Worm (Caenorhabditis elegans): Measurements from ENCODE around the gene F54B11.7.
A peak's percentile ranks its signal among the peaks of the same experiment; 100 is the strongest.

F54B11.7 gene

ce11 chrX:13618574-13618973 lies 18.3 kb downstream of the F54B11.7 start, which contains the start of gene nlp-53:
Gene nlp-53, plus strand, starts transcription at chrX:13618874.
- peak; percentile 36 for TF ChIP-seq nhr-85 (tag)
- no peak for TF ChIP-seq snu-23 (GFP tag; optimal IDR thresholded peaks at IDR 0.05)
- TF ChIP-seq efl-3 (GFP tag; optimal IDR thresholded peaks at IDR 0.05) = no peak

DNA sequence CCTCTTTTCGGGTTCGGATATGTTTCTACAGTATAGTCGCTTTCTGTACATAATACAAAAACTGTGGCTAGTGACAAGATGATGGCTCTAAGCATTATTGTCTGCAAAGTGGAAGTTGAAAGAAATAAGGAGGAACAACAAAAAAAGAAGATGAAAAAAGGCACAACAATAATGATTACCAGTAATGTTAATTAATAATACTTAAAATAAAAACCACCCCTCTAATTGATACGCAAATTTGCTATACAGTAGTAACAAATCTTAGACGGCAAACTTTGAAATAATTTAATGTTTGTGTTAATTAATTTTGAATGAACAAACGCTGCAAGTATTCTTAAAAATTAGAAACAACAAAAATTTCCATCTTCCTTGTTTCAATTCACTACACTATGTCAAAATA lies 21.4 kb downstream of the F54B11.7 start, which contains the start of gene Y12A6A.1:
TSS of gene Y12A6A.1 (minus strand) at position 101 of the 400 bp plus-strand sequence.
- TF ChIP-seq rnt-1 (tag; optimal IDR thresholded peaks at IDR 0.05) (no peak), efl-1 (optimal IDR thresholded peaks at IDR 0.05) (no peak), efl-1 (GFP tag; optimal IDR thresholded peaks at IDR 0.05 in 1 of 2) (peak in 1 of 2 experiments; percentile 19)

DNA sequence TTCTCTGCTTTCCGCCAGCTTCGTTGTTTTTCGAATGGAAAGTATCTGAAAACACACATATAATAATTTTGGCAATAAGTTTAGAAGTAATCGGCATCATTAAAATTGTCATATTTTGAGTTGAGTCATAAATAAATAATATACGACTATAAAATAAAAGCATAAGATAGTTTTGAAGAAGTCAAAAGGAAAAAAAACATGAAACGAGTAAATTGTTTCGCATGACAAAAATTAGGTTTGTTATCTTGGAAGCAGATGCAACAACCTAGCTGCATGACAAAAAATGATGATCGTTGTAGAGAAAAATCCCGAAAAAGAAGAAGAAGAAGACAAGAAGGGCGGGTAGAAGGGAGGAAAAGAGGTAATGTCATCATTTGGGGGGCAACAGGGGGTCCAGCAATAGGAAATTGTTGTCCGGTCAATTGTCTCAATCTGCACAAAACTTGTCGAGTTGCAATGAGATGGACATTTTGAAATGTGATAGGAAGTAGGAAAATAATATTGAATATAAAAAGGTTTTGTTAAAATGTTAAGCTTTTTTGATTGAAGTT lies 31.0 kb downstream of the F54B11.7 start, which contains the start of gene nlg-1:
TSS of gene nlg-1 (minus strand) at position 51 of the 551 bp plus-strand sequence.
- TF ChIP-seq grh-1 (GFP tag; IDR thresholded peaks at IDR 0.05) (no peak), nhr-19 (GFP tag; conservative IDR thresholded peaks at IDR 0.05) (no peak), nhr-237 (tag; optimal IDR thresholded peaks at IDR 0.05) (no peak), fkh-10 (GFP tag; optimal IDR thresholded peaks at IDR 0.05) (peak; percentile 78), fkh-4 (tag; optimal IDR thresholded peaks at IDR 0.05; ENCODE audit: borderline replicate concordance) (no peak), rnt-1 (tag; optimal IDR thresholded peaks at IDR 0.05) (no peak), aly-2 (tag; optimal IDR thresholded peaks at IDR 0.05) (no peak), pqm-1 (tag; optimal IDR thresholded peaks at IDR 0.05) (no peak), nhr-28 (tag; optimal IDR thresholded peaks at IDR 0.05) (no peak), lin-14 (GFP tag; optimal IDR thresholded peaks at IDR 0.05) (peak; percentile 74), nhr-47 (tag; optimal IDR thresholded peaks at IDR 0.05) (no peak)

- TF ChIP-seq nhr-71 (tag; optimal IDR thresholded peaks at IDR 0.05) (peak; percentile 17), aly-2 (tag; optimal IDR thresholded peaks at IDR 0.05) (no peak), ceh-8 (GFP tag; optimal IDR thresholded peaks at IDR 0.05) (peak; percentile 20), sox-4 (tag; optimal IDR thresholded peaks at IDR 0.05) (no peak), mep-1 (tag; optimal IDR thresholded peaks at IDR 0.05) (no peak), nhr-76 (tag; optimal IDR thresholded peaks at IDR 0.05) (no peak), lin-14 (GFP tag; optimal IDR thresholded peaks at IDR 0.05) (peak; percentile 59), snpc-4 (tag; optimal IDR thresholded peaks at IDR 0.05) (no peak)
Measured at ce11 chrX:13632245-13632644, 32.0 kb downstream of the F54B11.7 start.

ce11 chrX:13633032-13633431 lies 32.8 kb downstream of the F54B11.7 start:
- peak; percentile 82 for TF ChIP-seq snpc-4 (tag; optimal IDR thresholded peaks at IDR 0.05)
- no peak for TF ChIP-seq pag-3 (tag; optimal IDR thresholded peaks at IDR 0.05; ENCODE audit: borderline replicate concordance, insufficient read depth)

DNA sequence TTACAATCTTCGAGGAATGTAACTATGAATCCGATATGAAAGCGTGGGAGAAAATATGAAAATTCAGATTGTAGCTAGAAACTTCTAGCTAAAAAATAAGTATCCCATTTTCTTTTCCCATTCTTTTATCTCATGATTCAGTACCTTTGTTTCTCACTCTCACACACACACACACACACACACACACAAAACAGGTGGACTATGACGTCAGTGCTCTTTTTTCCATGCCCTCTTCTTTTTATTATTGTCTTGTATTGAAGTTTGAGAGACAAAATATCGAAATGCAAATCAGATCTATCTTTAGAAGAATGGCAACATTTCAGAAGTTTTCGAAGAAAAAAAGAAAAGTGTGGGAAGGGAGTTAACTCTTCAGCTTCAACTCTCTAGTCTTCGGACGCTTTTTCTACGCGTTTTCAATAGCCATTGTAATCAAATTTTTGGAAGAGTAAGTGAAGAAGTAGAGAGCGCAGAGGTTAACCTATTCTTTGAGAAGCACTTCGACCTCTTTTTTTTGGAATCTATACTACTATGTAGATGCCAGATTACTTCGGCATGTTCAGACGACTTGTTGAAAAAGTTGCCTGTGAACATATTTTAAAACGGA lies 33.7 kb downstream of the F54B11.7 start:
- TF ChIP-seq egl-13 (tag; optimal IDR thresholded peaks at IDR 0.05) = no peak
- no peak for TF ChIP-seq ztf-11 (tag; optimal IDR thresholded peaks at IDR 0.05)
- no peak for TF ChIP-seq fkh-8 (tag; optimal IDR thresholded peaks at IDR 0.05)
- TF ChIP-seq pag-3 (tag; optimal IDR thresholded peaks at IDR 0.05; ENCODE audit: borderline replicate concordance, insufficient read depth) = no peak
- no peak for TF ChIP-seq hlh-4 (tag; optimal IDR thresholded peaks at IDR 0.05)
- no peak for TF ChIP-seq tbx-2 (tag; optimal IDR thresholded peaks at IDR 0.05)
- TF ChIP-seq lir-3 (tag; optimal IDR thresholded peaks at IDR 0.05; ENCODE audit: poor library complexity) = no peak
- TF ChIP-seq unc-30 (tag; optimal IDR thresholded peaks at IDR 0.05) = no peak
- TF ChIP-seq ztf-4 (tag; optimal IDR thresholded peaks at IDR 0.05) = no peak
- peak; percentile 56 for TF ChIP-seq rnt-1 (tag; optimal IDR thresholded peaks at IDR 0.05)
- TF ChIP-seq efl-1 (optimal IDR thresholded peaks at IDR 0.05) = no peak
- TF ChIP-seq efl-1 (GFP tag; optimal IDR thresholded peaks at IDR 0.05 in 1 of 2) = no peak
- no peak for TF ChIP-seq Y116A8C.19 (tag; optimal IDR thresholded peaks at IDR 0.05; ENCODE audit: borderline replicate concordance)
- no peak for TF ChIP-seq mab-9 (GFP tag; IDR thresholded peaks at IDR 0.05)
- TF ChIP-seq swsn-7 (tag; optimal IDR thresholded peaks at IDR 0.05) = no peak
- no peak for TF ChIP-seq nhr-237 (tag; optimal IDR thresholded peaks at IDR 0.05)
- TF ChIP-seq ets-5 (GFP tag; IDR thresholded peaks at IDR 0.05) = no peak
- no peak for TF ChIP-seq fos-1 (tag; optimal IDR thresholded peaks at IDR 0.05)
- no peak for TF ChIP-seq nhr-84 (tag; optimal IDR thresholded peaks at IDR 0.05)
- TF ChIP-seq mdl-1 (tag; optimal IDR thresholded peaks at IDR 0.05) = no peak
- no peak for TF ChIP-seq fkh-4 (tag; optimal IDR thresholded peaks at IDR 0.05; ENCODE audit: borderline replicate concordance)
- TF ChIP-seq elt-2 (tag; optimal IDR thresholded peaks at IDR 0.05) = no peak
- no peak for TF ChIP-seq C16A3.4 (tag; optimal IDR thresholded peaks at IDR 0.05)
- peak; percentile 2 to 13 for TF ChIP-seq lsy-2 (tag; optimal IDR thresholded peaks at IDR 0.05)
